Worm (Caenorhabditis elegans) whole organism, young adult: ENCODE results near the gene nra-1.

Experiments
- B0035.1 ChIP-seq: sonication (generic microtip); optimal IDR thresholded peaks from 2 replicates; lab custom pipeline; 2016; ENCODE audit warnings: missing genetic modification characterization, mild to moderate bottlenecking, missing compliant biosample characterization, missing genotype, missing genetic modification reagents
- F22D6.2 ChIP-seq: sonication (generic microtip); optimal IDR thresholded peaks from 2 replicates; lab custom pipeline; 2016; ENCODE audit warnings: mild to moderate bottlenecking, missing genetic modification characterization, missing compliant biosample characterization
- F33H1.4 ChIP-seq: fragments of 200-800 bp; sonication (Bioruptor generic); IDR thresholded peaks from 2 replicates; pipeline ENCODE4 v1.3.6; 2022; ENCODE audit warnings: missing genetic modification reagents, missing genetic modification characterization, missing compliant biosample characterization
- F52B5.7 ChIP-seq: sonication (generic microtip); optimal IDR thresholded peaks from 2 replicates; lab custom pipeline; 2016; ENCODE audit warnings: mild to moderate bottlenecking, missing genetic modification characterization, missing compliant biosample characterization
- F55B11.4 ChIP-seq: sonication (generic microtip); optimal IDR thresholded peaks from 2 replicates; lab custom pipeline; 2016; ENCODE audit warnings: missing compliant biosample characterization, missing genetic modification characterization, borderline replicate concordance; ENCODE audit not compliant: insufficient read depth
- K11D2.4 ChIP-seq: fragments of 200-800 bp; sonication (Bioruptor generic); IDR thresholded peaks from 2 replicates; pipeline ENCODE4 v1.3.6; 2022; ENCODE audit warnings: missing genetic modification reagents, missing genetic modification characterization, missing compliant biosample characterization
- T07F8.4 ChIP-seq: sonication (generic microtip); optimal IDR thresholded peaks from 2 replicates; lab custom pipeline; 2016; ENCODE audit warnings: mild to moderate bottlenecking, missing genetic modification characterization, moderate library complexity, missing compliant biosample characterization
- T26A5.8 ChIP-seq: sonication (generic microtip); optimal IDR thresholded peaks from 2 replicates; lab custom pipeline; 2016; ENCODE audit warnings: missing genetic modification characterization, missing compliant biosample characterization
- Y79H2A.3 ChIP-seq: fragments of 200-800 bp; sonication (Bioruptor generic); conservative IDR thresholded peaks from 2 replicates; pipeline ENCODE4 v1.3.6; 2022; ENCODE audit warnings: missing genetic modification reagents, missing genetic modification characterization, missing compliant biosample characterization
- aptf-3 ChIP-seq: fragments of 200-800 bp; sonication (Bioruptor generic); IDR thresholded peaks from 2 replicates; pipeline ENCODE4 v1.3.6; 2022; ENCODE audit warnings: missing genetic modification characterization, missing compliant biosample characterization
- attf-3 ChIP-seq: fragments of 200-800 bp; sonication (Bioruptor generic); conservative IDR thresholded peaks from 2 replicates; pipeline ENCODE4 v1.3.6; 2022; ENCODE audit warnings: missing genetic modification reagents, missing genetic modification characterization, missing compliant biosample characterization
- bed-1 ChIP-seq: fragments of 200-800 bp; sonication (Bioruptor generic); IDR thresholded peaks from 2 replicates; pipeline ENCODE4 v1.3.6; 2022; ENCODE audit warnings: missing genetic modification reagents, missing genetic modification characterization, missing compliant biosample characterization
- cebp-1 ChIP-seq, 2 experiments: fragments of 200-800 bp in 1 of 2; sonication (Bioruptor generic) in 1 of 2; sonication (generic microtip) in 1 of 2; IDR thresholded peaks in 1 of 2; optimal IDR thresholded peaks in 1 of 2; 2 replicates each; pipeline versions ENCODE4 v1.3.6 to Lab custom; 2017 to 2022; ENCODE audit warnings: missing compliant biosample characterization in 2 of 2, missing genetic modification characterization in 2 of 2, mild to moderate bottlenecking in 1 of 2, missing genetic modification reagents in 1 of 2, moderate library complexity in 1 of 2
- chd-7 ChIP-seq: sonication (generic microtip); optimal IDR thresholded peaks from 2 replicates; lab custom pipeline; 2016; ENCODE audit warnings: mild to moderate bottlenecking, missing genetic modification characterization, moderate library complexity, missing compliant biosample characterization
- egl-18 ChIP-seq: fragments of 200-800 bp; sonication (Bioruptor generic); IDR thresholded peaks from 2 replicates; pipeline ENCODE4 v1.3.6; 2022; ENCODE audit warnings: missing genetic modification reagents, missing genetic modification characterization, missing compliant biosample characterization
- egl-44 ChIP-seq: fragments of 200-800 bp; sonication (Bioruptor generic); IDR thresholded peaks from 2 replicates; pipeline ENCODE4 v1.3.6; 2022; ENCODE audit warnings: missing genetic modification reagents, missing genetic modification characterization, missing compliant biosample characterization
- fkh-3 ChIP-seq: sonication (generic microtip); optimal IDR thresholded peaks from 2 replicates; lab custom pipeline; 2016; ENCODE audit warnings: mild to moderate bottlenecking, missing genetic modification characterization, missing compliant biosample characterization
- gei-17 ChIP-seq: fragments of 200-800 bp; sonication (Bioruptor generic); optimal IDR thresholded peaks from 2 replicates; lab custom pipeline; 2018; ENCODE audit warnings: mild to moderate bottlenecking, missing genetic modification characterization, missing compliant biosample characterization
- hmg-1.2 ChIP-seq: fragments of 200-800 bp; sonication (Bioruptor generic); IDR thresholded peaks from 2 replicates; pipeline ENCODE4 v1.3.6; 2022; ENCODE audit warnings: missing genetic modification reagents, missing genetic modification characterization, missing compliant biosample characterization
- hmg-20 ChIP-seq: fragments of 200-800 bp; sonication (Bioruptor generic); IDR thresholded peaks from 2 replicates; pipeline ENCODE4 v1.3.6; 2022; ENCODE audit warnings: missing genetic modification reagents, missing genetic modification characterization, missing compliant biosample characterization
- hrde-1 ChIP-seq: sonication (generic microtip); optimal IDR thresholded peaks from 2 replicates; lab custom pipeline; 2016; ENCODE audit warnings: missing genetic modification characterization, mild to moderate bottlenecking, missing compliant biosample characterization, moderate library complexity, missing genotype, missing genetic modification reagents, borderline replicate concordance
- hsf-1 ChIP-seq: fragments of 200-800 bp; sonication (Bioruptor generic); IDR thresholded peaks from 2 replicates; pipeline ENCODE4 v1.3.6; 2022; ENCODE audit warnings: missing genetic modification reagents, missing genetic modification characterization, missing compliant biosample characterization
- lin-35 ChIP-seq, 3 experiments: fragments of 150-350 bp in 2 of 3; sonication (generic microtip) in 1 of 3; optimal IDR thresholded peaks; 2 replicates each; lab custom pipeline; 2014 to 2018; ENCODE audit warnings: missing biosample characterization in 3 of 3, missing genetic modification characterization in 3 of 3, missing genetic modification reagents in 3 of 3
- madf-8 ChIP-seq: fragments of 200-800 bp; sonication (Bioruptor generic); conservative IDR thresholded peaks from 2 replicates; pipeline ENCODE4 v1.3.6; 2022; ENCODE audit warnings: missing genetic modification reagents, missing genetic modification characterization, missing compliant biosample characterization
- mcd-1 ChIP-seq: fragments of 200-800 bp; sonication (Bioruptor generic); IDR thresholded peaks from 2 replicates; pipeline ENCODE4 v1.3.6; 2022; ENCODE audit warnings: missing genetic modification reagents, missing genetic modification characterization, missing compliant biosample characterization
- mel-28 ChIP-seq: sonication (generic microtip); optimal IDR thresholded peaks from 2 replicates; lab custom pipeline; 2016; ENCODE audit warnings: borderline replicate concordance, mild to moderate bottlenecking, missing genetic modification characterization, missing compliant biosample characterization
- mes-4 ChIP-seq: sonication (generic microtip); optimal IDR thresholded peaks from 2 replicates; lab custom pipeline; 2016; ENCODE audit warnings: missing genotype, missing genetic modification characterization, missing compliant biosample characterization
- nfya-1 ChIP-seq: sonication (generic microtip); optimal IDR thresholded peaks from 2 replicates; lab custom pipeline; 2017; ENCODE audit warnings: antibody characterized with exemption, missing compliant biosample characterization, missing genetic modification characterization, borderline replicate concordance; ENCODE audit not compliant: insufficient read depth
- nhr-120 ChIP-seq: fragments of 200-800 bp; sonication (Bioruptor generic); IDR thresholded peaks from 2 replicates; pipeline ENCODE4 v1.3.6; 2022; ENCODE audit warnings: missing genetic modification characterization, missing compliant biosample characterization
- sea-2 ChIP-seq: fragments of 200-800 bp; sonication (Bioruptor generic); IDR thresholded peaks from 2 replicates; pipeline ENCODE4 v1.3.6; 2022; ENCODE audit warnings: missing genetic modification characterization, missing compliant biosample characterization
- snpc-1.3 ChIP-seq: sonication (generic microtip); optimal IDR thresholded peaks from 2 replicates; lab custom pipeline; 2017; ENCODE audit warnings: missing genetic modification characterization, mild to moderate bottlenecking, missing compliant biosample characterization, antibody characterized with exemption, moderate library complexity, missing genotype, missing genetic modification reagents; ENCODE audit not compliant: insufficient read depth
- snpc-4 ChIP-seq, 5 experiments: fragments of 150-350 bp in 1 of 5; sonication (generic microtip) in 4 of 5; optimal IDR thresholded peaks; 2 replicates each; lab custom pipeline; 2014 to 2018; ENCODE audit warnings: missing genetic modification characterization in 5 of 5, missing biosample characterization in 3 of 5, antibody characterized with exemption in 2 of 5, mild to moderate bottlenecking in 2 of 5, missing compliant biosample characterization in 2 of 5, missing genotype in 2 of 5, moderate library complexity in 2 of 5, missing genetic modification reagents in 1 of 5
- tbx-9 ChIP-seq: sonication (generic microtip); optimal IDR thresholded peaks from 2 replicates; lab custom pipeline; 2016; ENCODE audit warnings: borderline replicate concordance, missing genetic modification characterization, inconsistent platforms, missing compliant biosample characterization
- unc-130 ChIP-seq: sonication (generic microtip); optimal IDR thresholded peaks from 2 replicates; lab custom pipeline; 2016; ENCODE audit warnings: missing genetic modification reagents, missing genetic modification characterization, missing compliant biosample characterization
- xnd-1 ChIP-seq: sonication (generic microtip); optimal IDR thresholded peaks from 2 replicates; lab custom pipeline; 2016; ENCODE audit warnings: missing genotype, missing genetic modification reagents, missing genetic modification characterization, missing compliant biosample characterization
- ztf-22 ChIP-seq: fragments of 200-800 bp; sonication (Bioruptor generic); optimal IDR thresholded peaks from 2 replicates; lab custom pipeline; 2018; ENCODE audit warnings: mild to moderate bottlenecking, missing genetic modification characterization, moderate library complexity, missing compliant biosample characterization

The nra-1 gene

DNA sequence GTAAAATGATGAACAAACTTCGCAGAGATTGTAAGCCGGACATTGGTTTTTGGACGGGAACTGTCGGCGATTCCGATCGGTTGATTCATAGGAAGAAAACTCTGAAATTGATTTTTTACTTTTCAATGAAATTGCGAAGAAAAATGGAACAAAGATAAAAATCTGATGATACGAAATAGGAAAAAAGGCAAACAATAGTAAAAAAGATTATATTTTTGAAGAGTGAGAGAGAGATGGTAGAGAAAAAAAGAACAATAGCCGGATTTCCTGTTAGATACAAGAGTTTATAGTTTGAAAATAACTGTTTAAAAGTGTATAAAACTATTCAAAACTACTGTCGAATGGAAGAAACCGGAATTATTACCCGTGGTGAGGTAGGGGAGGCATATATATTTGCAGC, at the start of gene nra-1:
nra-1 (minus strand) TSS at position 101 of the 400 bp plus-strand sequence.
- TF ChIP-seq hsf-1 (GFP tag; lab: Robert Waterston, UW), result no peak
- no peak for TF ChIP-seq unc-130 (GFP tag; lab: Kevin White, UChicago)
- TF ChIP-seq hrde-1 (tag; lab: Kevin White, UChicago), result no peak
- TF ChIP-seq hmg-20, result no peak
- no peak for TF ChIP-seq xnd-1
- TF ChIP-seq K11D2.4 (GFP tag; lab: Robert Waterston, UW), result no peak
- no peak for TF ChIP-seq egl-18 (GFP tag; lab: Robert Waterston, UW)
- no peak for TF ChIP-seq sea-2
- TF ChIP-seq F22D6.2 (tag; lab: Kevin White, UChicago), result no peak
- TF ChIP-seq Y79H2A.3 (GFP tag; lab: Robert Waterston, UW), result no peak
- no peak for TF ChIP-seq fkh-3 (tag; lab: Kevin White, UChicago)
- TF ChIP-seq egl-44 (GFP tag; lab: Robert Waterston, UW), result no peak
- TF ChIP-seq ztf-22 (GFP tag; lab: Kevin White, UChicago), result no peak
- no peak for TF ChIP-seq gei-17 (GFP tag; lab: Kevin White, UChicago)
- TF ChIP-seq bed-1 (GFP tag; lab: Robert Waterston, UW), result no peak
- no peak for TF ChIP-seq B0035.1 (tag; lab: Kevin White, UChicago)
- no peak for TF ChIP-seq nhr-120 (GFP tag; lab: Robert Waterston, UW)
- TF ChIP-seq nfya-1 (tag; lab: Kevin White, UChicago), result no peak

DNA sequence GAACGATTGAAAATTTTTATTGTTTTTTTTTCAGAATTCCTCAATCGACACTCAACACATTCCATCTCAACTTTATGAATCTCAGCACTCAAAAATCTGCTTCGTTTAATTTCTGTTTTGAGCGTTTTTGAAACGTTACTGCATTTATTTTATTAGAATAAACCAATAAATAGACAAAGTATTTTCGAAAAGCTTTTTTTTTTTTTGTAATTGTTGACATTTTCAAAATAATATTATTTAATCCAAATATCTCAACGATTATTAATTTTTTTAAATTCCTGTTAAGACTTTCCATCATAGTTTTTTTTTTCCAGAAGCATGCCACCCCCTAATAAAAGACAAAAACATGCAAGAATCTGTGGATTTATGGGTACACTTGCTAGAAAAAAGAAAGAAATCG, 48.3 kb upstream of the nra-1 start, which contains the start of gene C49C3.7:
C49C3.7 (plus strand) TSS at position 301 of the 400 bp plus-strand sequence.
- TF ChIP-seq mes-4 (tag; lab: Kevin White, UChicago) (no peak), snpc-4 (GFP tag; optimal IDR thresholded peaks at IDR 0.05; lab: Kevin White, UChicago) (no peak), snpc-4 (tag; optimal IDR thresholded peaks at IDR 0.05; lab: Kevin White, UChicago) (peak in 1 of 4 experiments; percentile 50)

DNA sequence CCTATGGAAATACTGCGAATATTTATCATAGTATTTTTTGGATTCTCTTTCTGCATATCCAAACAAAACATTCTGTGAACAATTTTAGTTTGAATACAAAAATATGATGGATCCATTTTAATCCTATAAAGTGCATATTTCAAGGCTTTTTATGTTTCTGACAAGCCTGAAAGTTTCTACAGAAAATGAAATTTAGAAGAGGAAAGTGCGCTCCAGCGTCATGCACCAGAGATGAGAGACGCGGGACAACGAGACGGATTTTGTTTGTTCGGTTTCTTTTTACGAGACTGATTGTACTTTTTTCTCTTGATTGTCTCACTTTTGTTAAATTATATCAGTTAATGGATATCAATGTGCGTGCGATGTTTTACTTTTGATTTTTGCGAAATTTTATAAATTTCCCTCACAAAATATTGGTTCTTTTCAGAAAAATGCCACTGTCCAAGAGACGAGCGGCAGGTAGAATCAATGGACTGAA, 47.1 kb upstream of the nra-1 start, which contains the start of gene C49C3.6:
C49C3.6 (plus strand) TSS at position 428 of the 478 bp plus-strand sequence.
- TF ChIP-seq F55B11.4 (tag; lab: Kevin White, UChicago), result no peak
- TF ChIP-seq mcd-1 (GFP tag; lab: Robert Waterston, UW), result peak; percentile 70
- no peak for TF ChIP-seq T07F8.4 (tag; lab: Kevin White, UChicago)
- TF ChIP-seq cebp-1 (GFP tag; IDR thresholded peaks at IDR 0.05; lab: Robert Waterston, UW), result no peak
- no peak for TF ChIP-seq cebp-1 (tag; optimal IDR thresholded peaks at IDR 0.05; lab: Kevin White, UChicago)
- no peak for TF ChIP-seq chd-7 (tag; lab: Kevin White, UChicago)
- TF ChIP-seq tbx-9 (tag; lab: Kevin White, UChicago), result no peak
- no peak for TF ChIP-seq aptf-3 (GFP tag; lab: Robert Waterston, UW)
- TF ChIP-seq snpc-4 (GFP tag; optimal IDR thresholded peaks at IDR 0.05; lab: Kevin White, UChicago), result peak; percentile 51
- peak in 2 of 4 experiments; percentile 27 to 67 for TF ChIP-seq snpc-4 (tag; optimal IDR thresholded peaks at IDR 0.05; lab: Kevin White, UChicago)
- TF ChIP-seq hmg-1.2, result peak; percentile 95
- TF ChIP-seq snpc-1.3 (tag; lab: Kevin White, UChicago), result no peak
- TF ChIP-seq F52B5.7 (tag; lab: Kevin White, UChicago), result no peak

- TF ChIP-seq lin-35 (GFP tag; optimal IDR thresholded peaks at IDR 0.05; lab: Kevin White, UChicago) (no peak), mel-28 (tag; lab: Kevin White, UChicago) (no peak), attf-3 (no peak), F33H1.4 (GFP tag; lab: Robert Waterston, UW) (no peak), madf-8 (GFP tag; lab: Robert Waterston, UW) (no peak), hmg-1.2 (peak; percentile 53; the same call in 1 of the 2 replicates), egl-44 (GFP tag; lab: Robert Waterston, UW) (no peak), T26A5.8 (no peak)
Observed at ce11 chrIV:17328834-17329233, 44.8 kb upstream of the nra-1 start, which contains the start of gene ceh-88. Gene ceh-88 (plus strand): TSS chrIV:17329188.
